Fruit fly (Drosophila melanogaster): ENCODE measurements around the gene Taf3.

DNA sequence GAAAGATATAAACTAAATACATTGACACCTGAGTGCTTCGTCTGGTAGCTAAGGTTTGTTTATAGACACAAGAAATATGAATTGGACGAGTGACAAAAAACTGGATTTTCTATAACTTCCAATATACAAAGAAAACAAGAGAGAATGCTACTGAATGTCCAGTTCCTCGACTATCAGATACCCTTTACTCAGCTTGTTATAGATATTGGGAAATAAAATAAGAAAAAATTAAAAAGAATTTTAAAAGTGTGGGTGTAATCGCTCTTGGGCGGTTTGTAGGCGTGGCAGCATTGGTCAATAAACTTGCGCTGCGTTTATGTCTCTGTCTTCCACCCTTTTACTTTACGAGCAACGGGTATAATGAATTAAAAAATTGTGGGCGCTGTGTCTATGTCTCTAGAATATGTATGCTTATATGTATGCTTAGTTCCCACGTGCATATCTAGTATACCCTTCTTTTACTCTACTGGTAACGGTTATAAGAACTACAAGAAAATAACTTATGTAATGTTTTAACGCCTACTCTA lies 31.8 kb upstream of the Taf3 start:
- TF ChIP-seq CG7101 (tag; optimal IDR thresholded peaks at IDR 0.05), result no peak
- TF ChIP-seq Crg-1 (GFP tag; optimal IDR thresholded peaks at IDR 0.05), result no peak
- peak; percentile 3 for TF ChIP-seq kay (GFP tag; ENCODE audit: borderline replicate concordance)
- no peak for TF ChIP-seq Mnt (GFP tag; optimal IDR thresholded peaks at IDR 0.05)
- no peak for TF ChIP-seq CG7045 (GFP tag; optimal IDR thresholded peaks at IDR 0.05)
- TF ChIP-seq Clk (GFP tag; optimal IDR thresholded peaks at IDR 0.05), result no peak
- TF ChIP-seq CG12768 (GFP tag; optimal IDR thresholded peaks at IDR 0.05), result no peak
- no peak for TF ChIP-seq CG33017 (tag; optimal IDR thresholded peaks at IDR 0.05)
- TF ChIP-seq CG5204 (GFP tag; optimal IDR thresholded peaks at IDR 0.05), result no peak
- no peak for TF ChIP-seq ovo (GFP tag; optimal IDR thresholded peaks at IDR 0.05)
- no peak for TF ChIP-seq toe (GFP tag; optimal IDR thresholded peaks at IDR 0.05)
- no peak for TF ChIP-seq cic (GFP tag; optimal IDR thresholded peaks at IDR 0.05)
- no peak for TF ChIP-seq bab1 (GFP tag; optimal IDR thresholded peaks at IDR 0.05)

All from whole organism, adult.